Worm (Caenorhabditis elegans) whole organism, L2 larva: ENCODE measurements around the gene Y55B1AR.4.

Experiments
- F13H6.1 ChIP-seq: sonication (generic microtip); optimal IDR thresholded peaks from 2 replicates; lab custom pipeline; 2016; ENCODE audit warnings: missing genetic modification characterization, missing compliant biosample characterization
- alr-1 ChIP-seq: fragments of 150-350 bp; optimal IDR thresholded peaks from 2 replicates; lab custom pipeline; 2014; ENCODE audit warnings: missing biosample characterization, missing genetic modification characterization
- ama-1 ChIP-seq: fragments of 150-350 bp; optimal IDR thresholded peaks from 2 replicates; lab custom pipeline; 2018; ENCODE audit warnings: inconsistent platforms
- blmp-1 ChIP-seq: sonication (generic microtip); optimal IDR thresholded peaks from 2 replicates; lab custom pipeline; 2017; ENCODE audit warnings: missing genetic modification characterization, mild to moderate bottlenecking, missing compliant biosample characterization, antibody characterized with exemption, moderate library complexity; ENCODE audit not compliant: insufficient read depth
- ceh-16 ChIP-seq: fragments of 150-350 bp; optimal IDR thresholded peaks from 2 replicates; lab custom pipeline; 2014; ENCODE audit warnings: missing biosample characterization, missing genetic modification characterization
- crh-2 ChIP-seq: sonication (generic microtip); optimal IDR thresholded peaks from 2 replicates; lab custom pipeline; 2017; ENCODE audit warnings: missing biosample characterization, missing genetic modification characterization
- elt-3 ChIP-seq: sonication (generic microtip); optimal IDR thresholded peaks from 2 replicates; lab custom pipeline; 2017; ENCODE audit warnings: missing biosample characterization, missing genetic modification characterization
- fos-1 ChIP-seq: fragments of 150-350 bp; optimal IDR thresholded peaks from 2 replicates; lab custom pipeline; 2014; ENCODE audit warnings: missing biosample characterization, missing genetic modification characterization
- lin-13 ChIP-seq: fragments of 150-350 bp; optimal IDR thresholded peaks from 2 replicates; lab custom pipeline; 2014; ENCODE audit warnings: missing biosample characterization, missing genetic modification reagents, missing genetic modification characterization
- lsy-2 ChIP-seq, 2 experiments: fragments of 150-350 bp in 1 of 2; sonication (generic microtip) in 1 of 2; optimal IDR thresholded peaks; 2 replicates each; lab custom pipeline; 2014 to 2017; ENCODE audit warnings: missing biosample characterization in 2 of 2, missing genetic modification characterization in 2 of 2
- mbf-1 ChIP-seq: sonication (generic microtip); optimal IDR thresholded peaks from 2 replicates; lab custom pipeline; 2017; ENCODE audit warnings: missing biosample characterization, missing genetic modification characterization
- mdl-1 ChIP-seq, 2 experiments: fragments of 150-350 bp in 1 of 2; sonication (generic microtip) in 1 of 2; optimal IDR thresholded peaks; 2 replicates each; lab custom pipeline; 2017; ENCODE audit warnings: missing biosample characterization in 2 of 2, missing genetic modification characterization in 2 of 2
- nhr-10 ChIP-seq: sonication (generic microtip); optimal IDR thresholded peaks from 2 replicates; lab custom pipeline; 2017; ENCODE audit warnings: missing biosample characterization, missing genetic modification characterization
- nhr-11 ChIP-seq: fragments of 150-350 bp; optimal IDR thresholded peaks from 2 replicates; lab custom pipeline; 2014; ENCODE audit warnings: missing biosample characterization, missing genetic modification characterization
- nhr-12 ChIP-seq: fragments of 150-350 bp; optimal IDR thresholded peaks from 2 replicates; lab custom pipeline; 2014; ENCODE audit warnings: missing biosample characterization, missing genetic modification characterization
- nhr-21 ChIP-seq: fragments of 150-350 bp; optimal IDR thresholded peaks from 2 replicates; lab custom pipeline; 2014; ENCODE audit warnings: missing biosample characterization, missing genetic modification characterization
- nhr-23 ChIP-seq: fragments of 150-350 bp; optimal IDR thresholded peaks from 2 replicates; lab custom pipeline; 2014; ENCODE audit warnings: missing biosample characterization, missing genetic modification reagents, missing genetic modification characterization
- nhr-237 ChIP-seq: fragments of 150-350 bp; optimal IDR thresholded peaks from 2 replicates; lab custom pipeline; 2014; ENCODE audit warnings: missing biosample characterization, missing genetic modification characterization
- nhr-25 ChIP-seq: fragments of 150-350 bp; sonication (generic microtip); optimal IDR thresholded peaks from 3 replicates; lab custom pipeline; 2014; ENCODE audit warnings: missing biosample characterization, missing genetic modification characterization
- nhr-6 ChIP-seq: fragments of 150-350 bp; optimal IDR thresholded peaks from 2 replicates; lab custom pipeline; 2014; ENCODE audit warnings: missing biosample characterization, missing genetic modification characterization
- nhr-77 ChIP-seq: fragments of 150-350 bp; optimal IDR thresholded peaks from 2 replicates; lab custom pipeline; 2014; ENCODE audit warnings: missing biosample characterization, missing genetic modification characterization
- skn-1 ChIP-seq: sonication (generic microtip); optimal IDR thresholded peaks from 2 replicates; lab custom pipeline; 2017; ENCODE audit warnings: missing biosample characterization, missing genetic modification characterization
- sma-3 ChIP-seq: sonication (generic microtip); optimal IDR thresholded peaks from 2 replicates; lab custom pipeline; 2016; ENCODE audit warnings: missing genetic modification reagents, missing genetic modification characterization, missing compliant biosample characterization
- sma-9 ChIP-seq, 2 experiments: fragments of 150-350 bp in 1 of 2; sonication (generic microtip) in 1 of 2; optimal IDR thresholded peaks; 2 replicates each; lab custom pipeline; 2014 to 2016; ENCODE audit warnings: missing genetic modification characterization in 2 of 2, mild to moderate bottlenecking in 1 of 2, missing biosample characterization in 1 of 2, missing compliant biosample characterization in 1 of 2, missing genetic modification reagents in 1 of 2, moderate library complexity in 1 of 2
- snpc-4 ChIP-seq: fragments of 150-350 bp; optimal IDR thresholded peaks from 2 replicates; lab custom pipeline; 2014; ENCODE audit warnings: missing biosample characterization, missing genetic modification characterization
- unc-55 ChIP-seq: fragments of 150-350 bp; sonication (generic microtip); optimal IDR thresholded peaks from 3 replicates; lab custom pipeline; 2014; ENCODE audit warnings: missing biosample characterization, missing genetic modification reagents, missing genetic modification characterization
- unc-62 ChIP-seq: fragments of 150-350 bp; optimal IDR thresholded peaks from 2 replicates; lab custom pipeline; 2014; ENCODE audit warnings: missing biosample characterization, missing genetic modification reagents, missing genetic modification characterization
- zag-1 ChIP-seq: fragments of 150-350 bp; optimal IDR thresholded peaks from 2 replicates; lab custom pipeline; 2014; ENCODE audit warnings: missing biosample characterization, missing genetic modification characterization
- ztf-1 ChIP-seq: fragments of 200-800 bp; sonication (Bioruptor generic); conservative IDR thresholded peaks from 2 replicates; pipeline ENCODE4 v1.3.6; 2022; ENCODE audit warnings: missing genetic modification characterization, missing compliant biosample characterization
- ztf-11 ChIP-seq: sonication (generic microtip); optimal IDR thresholded peaks from 2 replicates; lab custom pipeline; 2017; ENCODE audit warnings: missing biosample characterization, missing genetic modification characterization
- ztf-4 ChIP-seq: fragments of 150-350 bp; optimal IDR thresholded peaks from 2 replicates; lab custom pipeline; 2014; ENCODE audit warnings: missing biosample characterization, missing genetic modification characterization

Gene Y55B1AR.4

DNA sequence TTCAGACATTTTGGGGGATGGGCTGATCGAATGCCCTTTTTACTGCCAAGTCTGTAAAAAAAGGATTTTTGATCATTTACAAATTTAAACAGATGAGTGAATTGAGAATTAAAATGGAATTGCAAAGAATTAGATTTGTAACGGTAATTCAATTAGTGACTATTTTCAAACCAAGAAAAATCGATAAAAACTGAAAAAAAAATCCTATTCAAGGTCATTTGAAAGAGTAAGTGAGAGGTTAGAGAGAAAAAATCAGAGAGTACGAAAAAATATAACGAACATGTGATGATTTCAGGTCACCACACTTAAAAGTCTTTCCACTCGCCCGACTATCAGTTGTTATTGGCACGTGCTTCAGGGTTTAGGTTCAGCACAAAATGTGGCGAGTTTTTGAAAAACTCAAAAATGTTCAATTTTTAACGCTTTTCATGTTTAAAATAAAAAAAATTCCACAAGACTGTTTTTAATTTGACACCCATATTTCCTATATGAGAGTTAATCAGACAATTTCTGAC is 14.9 kb upstream of the Y55B1AR.4 start, which contains the start of gene T19C3.4:
TSS of gene T19C3.4 (minus strand) at position 51 of the 515 bp plus-strand sequence.
- TF ChIP-seq ztf-11 = no peak
- TF ChIP-seq lin-13 (GFP tag; lab: Kevin White, UChicago) = no peak
- TF ChIP-seq crh-2 = peak; percentile 17
- TF ChIP-seq sma-9 (GFP tag; optimal IDR thresholded peaks at IDR 0.05; lab: Kevin White, UChicago) = peak; percentile 36
- no peak for TF ChIP-seq sma-9 (tag; optimal IDR thresholded peaks at IDR 0.05; lab: Kevin White, UChicago)
- no peak for TF ChIP-seq ztf-1 (GFP tag; lab: Robert Waterston, UW)
- TF ChIP-seq nhr-10 (tag; lab: Kevin White, UChicago) = no peak
- TF ChIP-seq nhr-77 (tag; lab: Kevin White, UChicago) = no peak
- TF ChIP-seq unc-62 = no peak
- TF ChIP-seq fos-1 (tag; lab: Kevin White, UChicago) = peak; percentile 20
- TF ChIP-seq nhr-11 (tag; lab: Kevin White, UChicago) = no peak
- TF ChIP-seq mdl-1 (tag; optimal IDR thresholded peaks at IDR 0.05; lab: Kevin White, UChicago) = no peak

ce11 chrIII:617467-617866 is 12.2 kb upstream of the Y55B1AR.4 start, which contains the start of gene T19C3.2:
TSS of gene T19C3.2 (minus strand) at chrIII:617567.
- TF ChIP-seq fos-1 (tag; lab: Kevin White, UChicago) (no peak), ama-1 (lab: Kevin White, UChicago) (no peak), ztf-1 (GFP tag; lab: Robert Waterston, UW) (no peak), unc-55 (GFP tag; lab: Kevin White, UChicago) (no peak), F13H6.1 (no peak), skn-1 (no peak), ceh-16 (tag; lab: Kevin White, UChicago) (no peak), nhr-21 (tag; lab: Kevin White, UChicago) (no peak), crh-2 (no peak), alr-1 (tag; lab: Kevin White, UChicago) (no peak), blmp-1 (no peak), zag-1 (tag; lab: Kevin White, UChicago) (no peak)

DNA sequence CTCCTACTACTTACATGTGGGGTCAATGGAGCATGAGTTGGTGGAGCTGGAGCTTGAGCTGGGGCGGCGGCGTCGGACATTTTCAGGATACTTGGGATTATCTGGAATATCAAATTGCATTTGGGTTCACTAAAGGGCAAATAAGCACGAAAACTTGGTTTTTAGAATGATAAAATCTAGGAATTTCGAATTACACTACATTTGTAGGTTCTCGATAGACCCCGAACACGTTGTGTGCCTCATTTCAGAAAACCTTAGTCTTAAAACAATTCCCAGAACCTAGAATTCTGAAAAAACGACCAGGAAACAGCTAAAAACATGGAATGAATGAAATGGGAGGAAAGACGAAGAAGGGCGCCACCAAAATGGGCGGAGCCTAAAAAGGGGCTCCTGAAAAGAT is 9.1 kb upstream of the Y55B1AR.4 start, which contains the start of gene T19C3.3:
TSS of gene T19C3.3 (minus strand) at position 101 of the 400 bp plus-strand sequence.
- TF ChIP-seq elt-3 (tag; lab: Kevin White, UChicago) = no peak
- TF ChIP-seq lsy-2 (tag; optimal IDR thresholded peaks at IDR 0.05; lab: Kevin White, UChicago) = no peak
- TF ChIP-seq ama-1 (lab: Kevin White, UChicago) = no peak
- TF ChIP-seq ceh-16 (tag; lab: Kevin White, UChicago) = no peak
- TF ChIP-seq fos-1 (tag; lab: Kevin White, UChicago) = no peak
- TF ChIP-seq lin-13 (GFP tag; lab: Kevin White, UChicago) = no peak
- no peak for TF ChIP-seq unc-55 (GFP tag; lab: Kevin White, UChicago)
- no peak for TF ChIP-seq nhr-10 (tag; lab: Kevin White, UChicago)
- TF ChIP-seq ztf-4 (tag; lab: Kevin White, UChicago) = no peak
- TF ChIP-seq, all 48 proteins: peak for 0

DNA sequence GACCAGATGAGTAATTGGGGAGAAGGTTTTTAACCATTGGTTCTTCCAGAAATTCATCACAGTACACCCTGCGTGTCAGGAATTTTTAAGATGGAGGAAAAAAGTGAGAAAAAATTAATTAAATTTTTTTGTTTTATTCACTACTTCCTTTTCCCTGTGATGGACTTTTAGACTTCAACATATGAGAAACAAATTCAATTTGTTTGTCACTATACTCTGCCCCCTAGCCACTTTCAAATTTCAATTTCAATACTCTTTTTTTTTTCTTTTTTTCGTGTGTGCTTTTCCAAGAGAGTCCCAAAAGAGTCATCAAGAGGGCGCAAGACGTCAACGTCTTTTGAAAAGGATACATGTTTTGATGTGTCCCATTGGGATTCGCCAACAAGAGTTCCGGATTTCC is 7.4 kb upstream of the Y55B1AR.4 start:
- TF ChIP-seq crh-2 = peak; percentile 4
- TF ChIP-seq unc-55 (GFP tag; lab: Kevin White, UChicago) = no peak

- TF ChIP-seq unc-55 (GFP tag; lab: Kevin White, UChicago) = peak; percentile 6
- TF ChIP-seq nhr-10 (tag; lab: Kevin White, UChicago) = no peak
- no peak for TF ChIP-seq mbf-1 (tag; lab: Kevin White, UChicago)
- TF ChIP-seq, all 48 proteins: peak for 1
These were observed 6.6 kb upstream of the Y55B1AR.4 start for ce11 chrIII:611900-612299.

DNA sequence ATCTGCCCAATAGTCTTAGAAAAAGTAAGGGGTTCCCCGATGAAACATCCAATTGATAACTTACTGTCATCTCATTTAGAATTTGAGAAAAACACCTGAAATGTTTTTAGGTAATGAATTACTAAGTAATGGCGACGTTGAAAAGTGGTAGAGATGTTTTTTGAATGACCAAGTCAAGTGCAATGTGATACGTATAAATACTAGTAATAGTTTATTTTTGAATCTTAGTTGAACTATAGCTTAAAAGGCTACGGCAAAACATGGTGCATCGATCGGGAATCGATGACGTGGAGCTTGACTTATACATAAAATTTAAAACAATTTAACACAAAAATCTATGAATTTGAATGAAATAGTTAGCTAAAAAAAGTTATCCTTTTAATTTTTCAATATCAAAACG is 4.2 kb upstream of the Y55B1AR.4 start, which contains the start of gene best-17:
TSS of gene best-17 (minus strand) at position 101 of the 400 bp plus-strand sequence.
- no peak for TF ChIP-seq sma-3
- no peak for TF ChIP-seq lin-13 (GFP tag; lab: Kevin White, UChicago)
- TF ChIP-seq nhr-6 (tag; lab: Kevin White, UChicago) = no peak
- TF ChIP-seq nhr-11 (tag; lab: Kevin White, UChicago) = no peak
- TF ChIP-seq ztf-1 (GFP tag; lab: Robert Waterston, UW) = no peak
- TF ChIP-seq crh-2 = no peak
- no peak for TF ChIP-seq nhr-12 (tag; lab: Kevin White, UChicago)
- no peak for TF ChIP-seq nhr-23 (tag; lab: Kevin White, UChicago)
- no peak for TF ChIP-seq nhr-237 (tag; lab: Kevin White, UChicago)
- TF ChIP-seq ztf-11 = no peak
- no peak for TF ChIP-seq unc-55 (GFP tag; lab: Kevin White, UChicago)
- TF ChIP-seq snpc-4 (tag; lab: Kevin White, UChicago) = no peak
- TF ChIP-seq nhr-25 (tag; lab: Kevin White, UChicago) = no peak
- TF ChIP-seq fos-1 (tag; lab: Kevin White, UChicago) = no peak
- TF ChIP-seq mbf-1 (tag; lab: Kevin White, UChicago) = no peak
- no peak for TF ChIP-seq skn-1
